Worm (Caenorhabditis elegans): ENCODE results near the gene Y61A9LA.4.

DNA sequence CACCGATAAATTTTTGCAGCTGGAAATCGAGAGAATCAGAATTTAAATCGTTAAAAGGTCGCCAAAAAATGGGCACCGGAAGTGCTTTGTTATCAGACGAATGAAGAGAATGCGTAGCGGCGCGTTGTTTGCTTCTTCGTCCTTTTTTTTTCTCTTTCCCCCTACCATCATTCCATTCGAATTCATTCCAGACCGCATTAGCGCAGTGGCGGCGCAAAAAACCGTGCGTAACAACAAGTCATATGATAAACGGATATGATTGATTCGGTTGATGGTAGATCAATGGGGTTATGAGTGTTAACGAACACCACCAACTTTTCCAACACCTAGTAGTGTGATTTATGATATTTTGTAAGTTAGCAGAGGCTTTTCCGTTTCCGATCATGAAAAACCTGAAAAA is 37.2 kb upstream of the Y61A9LA.4 start:
- TF ChIP-seq ama-1 (optimal IDR thresholded peaks at IDR 0.05) (no peak), lir-3 (tag; optimal IDR thresholded peaks at IDR 0.05; ENCODE audit: poor library complexity) (no peak), ets-5 (GFP tag; IDR thresholded peaks at IDR 0.05) (no peak), sptf-1 (tag; optimal IDR thresholded peaks at IDR 0.05) (no peak), snpc-4 (tag; optimal IDR thresholded peaks at IDR 0.05) (no peak), nhr-84 (tag; optimal IDR thresholded peaks at IDR 0.05) (no peak), lin-15B (tag; optimal IDR thresholded peaks at IDR 0.05) (no peak), dpl-1 (GFP tag; optimal IDR thresholded peaks at IDR 0.05) (no peak)
